Fruit fly (Drosophila melanogaster) whole organism, embryonic: ENCODE results near the gene nolo.
A peak's percentile ranks its signal among the peaks of the same experiment; 100 is the strongest.

Experiments used
- Bdp1 ChIP-seq: fragments of 200-800 bp; sonication (Bioruptor generic); optimal IDR thresholded peaks from 3 replicates; lab custom pipeline; 2016; ENCODE audit warnings: missing biosample characterization, missing genetic modification characterization
- CG10267 ChIP-seq: fragments of 200-800 bp; sonication (Bioruptor generic); optimal IDR thresholded peaks from 2 replicates; lab custom pipeline; 2018; ENCODE audit warnings: missing biosample characterization, mild to moderate bottlenecking, missing genetic modification characterization, moderate library complexity
- CG10543 ChIP-seq: fragments of 200-800 bp; sonication (Bioruptor generic); optimal IDR thresholded peaks from 3 replicates; lab custom pipeline; 2017; ENCODE audit warnings: missing biosample characterization, mild to moderate bottlenecking, missing genetic modification characterization, moderate library complexity
- CG12942 ChIP-seq: fragments of 200-800 bp; sonication (Bioruptor generic); optimal IDR thresholded peaks from 3 replicates; lab custom pipeline; 2016; ENCODE audit warnings: missing biosample characterization, missing genetic modification characterization
- CG14441 ChIP-seq: fragments of 200-800 bp; sonication (Bioruptor generic); IDR thresholded peaks from 2 replicates; pipeline ENCODE4 v1.3.6; 2022; ENCODE audit warnings: missing biosample characterization, missing genetic modification characterization
- CG17328 ChIP-seq: fragments of 200-800 bp; sonication (Bioruptor generic); IDR thresholded peaks from 2 replicates; pipeline ENCODE4 v1.3.6; 2022; ENCODE audit warnings: missing biosample characterization, missing genetic modification characterization
- CG2129 ChIP-seq: fragments of 200-800 bp; sonication (Bioruptor generic); IDR thresholded peaks from 2 replicates; pipeline ENCODE4 v1.3.6; 2022; ENCODE audit warnings: missing biosample characterization, missing genetic modification characterization; ENCODE audit not compliant: partially characterized antibody
- CG2199 ChIP-seq: fragments of 200-800 bp; sonication (Bioruptor generic); IDR thresholded peaks from 3 replicates; pipeline ENCODE4 v1.3.6; 2022; ENCODE audit warnings: missing biosample characterization, missing genetic modification characterization
- CG3847 ChIP-seq: fragments of 200-800 bp; sonication (Bioruptor generic); IDR thresholded peaks from 2 replicates; pipeline ENCODE4 v1.3.6; 2022; ENCODE audit warnings: missing biosample characterization, missing genetic modification characterization
- CG4820 ChIP-seq: fragments of 200-800 bp; sonication (Bioruptor generic); optimal IDR thresholded peaks from 3 replicates; lab custom pipeline; 2016; ENCODE audit warnings: missing biosample characterization, missing genetic modification characterization
- CG6175 ChIP-seq: fragments of 200-800 bp; sonication (Bioruptor generic); IDR thresholded peaks from 3 replicates; pipeline ENCODE4 v1.3.6; 2022; ENCODE audit warnings: missing biosample characterization, missing genetic modification characterization
- CG6765 ChIP-seq: fragments of 200-800 bp; sonication (Bioruptor generic); optimal IDR thresholded peaks from 3 replicates; lab custom pipeline; 2017; ENCODE audit warnings: missing biosample characterization, mild to moderate bottlenecking, missing genetic modification characterization
- CG7372 ChIP-seq: fragments of 200-800 bp; sonication (Bioruptor generic); IDR thresholded peaks from 2 replicates; pipeline ENCODE4 v1.3.6; 2022; ENCODE audit warnings: missing biosample characterization, missing genetic modification characterization
- CG7987 ChIP-seq: fragments of 200-800 bp; sonication (Bioruptor generic); optimal IDR thresholded peaks from 2 replicates; lab custom pipeline; 2018; ENCODE audit warnings: missing biosample characterization, mild to moderate bottlenecking, missing genetic modification characterization, moderate library complexity
- CG8281 ChIP-seq: fragments of 200-800 bp; sonication (Bioruptor generic); optimal IDR thresholded peaks from 2 replicates; lab custom pipeline; 2018; ENCODE audit warnings: missing biosample characterization, mild to moderate bottlenecking, missing genetic modification characterization, moderate library complexity
- CG9215 ChIP-seq: fragments of 200-800 bp; sonication (Bioruptor generic); IDR thresholded peaks from 2 replicates; pipeline ENCODE4 v1.3.6; 2022; ENCODE audit warnings: missing biosample characterization, missing genetic modification characterization
- CG9727 ChIP-seq: fragments of 200-800 bp; sonication (Bioruptor generic); optimal IDR thresholded peaks from 3 replicates; lab custom pipeline; 2017; ENCODE audit warnings: missing biosample characterization, mild to moderate bottlenecking, missing genetic modification characterization
- Dbx ChIP-seq: fragments of 200-800 bp; sonication (Bioruptor generic); IDR thresholded peaks from 3 replicates; pipeline ENCODE4 v1.3.6; 2022; ENCODE audit warnings: missing biosample characterization, missing genetic modification characterization
- ERR ChIP-seq: fragments of 200-800 bp; sonication (Bioruptor generic); optimal IDR thresholded peaks from 2 replicates; lab custom pipeline; 2016; ENCODE audit warnings: missing biosample characterization, missing genetic modification characterization
- H2.0 ChIP-seq: fragments of 200-800 bp; sonication (Bioruptor generic); IDR thresholded peaks from 2 replicates; pipeline ENCODE4 v1.3.6; 2022; ENCODE audit warnings: missing biosample characterization, missing genetic modification characterization
- HmgD ChIP-seq: fragments of 200-800 bp; sonication (Bioruptor generic); optimal IDR thresholded peaks from 3 replicates; lab custom pipeline; 2016; ENCODE audit warnings: missing biosample characterization, missing genetic modification characterization
- Max ChIP-seq: fragments of 200-800 bp; sonication (Bioruptor generic); optimal IDR thresholded peaks from 2 replicates; lab custom pipeline; 2016; ENCODE audit warnings: missing biosample characterization, mild to moderate bottlenecking, missing genetic modification characterization
- Nf-YA ChIP-seq: fragments of 200-800 bp; sonication (Bioruptor generic); IDR thresholded peaks from 2 replicates; pipeline ENCODE4 v1.3.6; 2022; ENCODE audit warnings: missing biosample characterization, missing genetic modification characterization
- Optix ChIP-seq: fragments of 200-800 bp; sonication (Bioruptor generic); IDR thresholded peaks from 3 replicates; pipeline ENCODE4 v1.3.6; 2022; ENCODE audit warnings: missing biosample characterization, missing genetic modification characterization
- Vsx1 ChIP-seq: fragments of 200-800 bp; sonication (Bioruptor generic); optimal IDR thresholded peaks from 2 replicates; lab custom pipeline; 2017; ENCODE audit warnings: missing biosample characterization, mild to moderate bottlenecking, missing genetic modification characterization, missing genetic modification reagents
- ab ChIP-seq: fragments of 200-800 bp; sonication (Bioruptor generic); optimal IDR thresholded peaks from 2 replicates; lab custom pipeline; 2016; ENCODE audit warnings: missing biosample characterization, missing genetic modification characterization
- bowl ChIP-seq: fragments of 200-800 bp; sonication (Bioruptor generic); IDR thresholded peaks from 2 replicates; pipeline ENCODE4 v1.3.6; 2022; ENCODE audit warnings: missing biosample characterization, missing genetic modification characterization
- chm ChIP-seq: fragments of 200-800 bp; sonication (Bioruptor generic); IDR thresholded peaks from 2 replicates; pipeline ENCODE4 v1.3.6; 2022; ENCODE audit warnings: missing biosample characterization, missing genetic modification characterization
- corto ChIP-seq: fragments of 200-800 bp; sonication (Bioruptor generic); optimal IDR thresholded peaks from 2 replicates; lab custom pipeline; 2016; ENCODE audit warnings: missing biosample characterization, mild to moderate bottlenecking, missing genetic modification characterization, moderate library complexity
- en ChIP-seq: fragments of 200-800 bp; sonication (Bioruptor generic); optimal IDR thresholded peaks from 2 replicates; lab custom pipeline; 2016; ENCODE audit warnings: missing biosample characterization, missing genetic modification characterization
- exex ChIP-seq: fragments of 200-800 bp; sonication (Bioruptor generic); optimal IDR thresholded peaks from 4 replicates; lab custom pipeline; 2018; ENCODE audit warnings: missing biosample characterization, mild to moderate bottlenecking, missing genetic modification characterization, moderate library complexity
- fd3F ChIP-seq: fragments of 200-800 bp; sonication (Bioruptor generic); optimal IDR thresholded peaks from 2 replicates; lab custom pipeline; 2018; ENCODE audit warnings: missing biosample characterization, mild to moderate bottlenecking, missing genetic modification characterization, moderate library complexity
- grau ChIP-seq: fragments of 200-800 bp; optimal IDR thresholded peaks from 3 replicates; lab custom pipeline; 2019; ENCODE audit warnings: missing biosample characterization, mild to moderate bottlenecking, missing genetic modification characterization, moderate library complexity
- her ChIP-seq: fragments of 200-800 bp; sonication (Bioruptor generic); optimal IDR thresholded peaks from 2 replicates; lab custom pipeline; 2016; ENCODE audit warnings: missing biosample characterization, missing genetic modification characterization
- insv ChIP-seq, 2 experiments: fragments of 200-800 bp; sonication (Bioruptor generic); optimal IDR thresholded peaks; 3 replicates each; lab custom pipeline; 2016 to 2018; ENCODE audit warnings: missing biosample characterization in 2 of 2, missing genetic modification characterization in 2 of 2
- inv ChIP-seq: fragments of 200-800 bp; sonication (Bioruptor generic); IDR thresholded peaks from 2 replicates; pipeline ENCODE4 v1.3.6; 2022; ENCODE audit warnings: missing biosample characterization, missing genetic modification characterization; ENCODE audit not compliant: partially characterized antibody
- lilli ChIP-seq: fragments of 200-800 bp; sonication (Bioruptor generic); optimal IDR thresholded peaks from 3 replicates; lab custom pipeline; 2016; ENCODE audit warnings: missing biosample characterization, missing genetic modification characterization
- lov ChIP-seq, 2 experiments: fragments of 200-800 bp in 1 of 2; fragments of >200 bp in 1 of 2; sonication (Bioruptor generic) in 1 of 2; IDR thresholded peaks in 1 of 2; optimal IDR thresholded peaks in 1 of 2; 2 replicates in 1 of 2; 3 replicates in 1 of 2; pipeline versions ENCODE4 v1.3.6 to Lab custom; 2017 to 2022; ENCODE audit warnings: missing biosample characterization in 1 of 2, missing genetic modification characterization in 1 of 2
- peb ChIP-seq: fragments of 200-800 bp; sonication (Bioruptor generic); IDR thresholded peaks from 2 replicates; pipeline ENCODE4 v1.3.6; 2022; ENCODE audit warnings: missing biosample characterization, missing genetic modification characterization
- repo ChIP-seq: fragments of 200-800 bp; sonication (Bioruptor generic); optimal IDR thresholded peaks from 2 replicates; lab custom pipeline; 2016; ENCODE audit warnings: missing biosample characterization, missing genetic modification characterization
- rib ChIP-seq: fragments of 200-800 bp; sonication (Bioruptor generic); IDR thresholded peaks from 2 replicates; pipeline ENCODE4 v1.3.6; 2022; ENCODE audit warnings: missing biosample characterization, missing genetic modification characterization
- seq ChIP-seq: fragments of 200-800 bp; sonication (Bioruptor generic); IDR thresholded peaks from 2 replicates; pipeline ENCODE4 v1.3.6; 2022; ENCODE audit warnings: missing biosample characterization, missing genetic modification characterization
- sima ChIP-seq: fragments of 200-800 bp; sonication (Bioruptor generic); optimal IDR thresholded peaks from 2 replicates; lab custom pipeline; 2016; ENCODE audit warnings: missing biosample characterization, missing genetic modification characterization
- sisA ChIP-seq: fragments of 200-800 bp; sonication (Bioruptor generic); IDR thresholded peaks from 2 replicates; pipeline ENCODE4 v1.3.6; 2022; ENCODE audit warnings: missing biosample characterization, missing genetic modification characterization
- sna ChIP-seq: fragments of 200-800 bp; sonication (Bioruptor generic); IDR thresholded peaks from 2 replicates; pipeline ENCODE4 v1.3.6; 2022; ENCODE audit warnings: missing biosample characterization, missing genetic modification characterization; ENCODE audit not compliant: partially characterized antibody
- ssp ChIP-seq: fragments of 200-800 bp; sonication (Bioruptor generic); IDR thresholded peaks from 2 replicates; pipeline ENCODE4 v1.3.6; 2022; ENCODE audit warnings: missing biosample characterization, missing genetic modification characterization
- wdn ChIP-seq: fragments of 200-800 bp; sonication (Bioruptor generic); IDR thresholded peaks from 2 replicates; pipeline ENCODE4 v1.3.6; 2022; ENCODE audit warnings: missing biosample characterization, missing genetic modification characterization
- zen ChIP-seq: fragments of 200-800 bp; sonication (Bioruptor generic); optimal IDR thresholded peaks from 3 replicates; lab custom pipeline; 2018; ENCODE audit warnings: missing biosample characterization, mild to moderate bottlenecking, missing genetic modification characterization, moderate library complexity

Gene nolo

DNA sequence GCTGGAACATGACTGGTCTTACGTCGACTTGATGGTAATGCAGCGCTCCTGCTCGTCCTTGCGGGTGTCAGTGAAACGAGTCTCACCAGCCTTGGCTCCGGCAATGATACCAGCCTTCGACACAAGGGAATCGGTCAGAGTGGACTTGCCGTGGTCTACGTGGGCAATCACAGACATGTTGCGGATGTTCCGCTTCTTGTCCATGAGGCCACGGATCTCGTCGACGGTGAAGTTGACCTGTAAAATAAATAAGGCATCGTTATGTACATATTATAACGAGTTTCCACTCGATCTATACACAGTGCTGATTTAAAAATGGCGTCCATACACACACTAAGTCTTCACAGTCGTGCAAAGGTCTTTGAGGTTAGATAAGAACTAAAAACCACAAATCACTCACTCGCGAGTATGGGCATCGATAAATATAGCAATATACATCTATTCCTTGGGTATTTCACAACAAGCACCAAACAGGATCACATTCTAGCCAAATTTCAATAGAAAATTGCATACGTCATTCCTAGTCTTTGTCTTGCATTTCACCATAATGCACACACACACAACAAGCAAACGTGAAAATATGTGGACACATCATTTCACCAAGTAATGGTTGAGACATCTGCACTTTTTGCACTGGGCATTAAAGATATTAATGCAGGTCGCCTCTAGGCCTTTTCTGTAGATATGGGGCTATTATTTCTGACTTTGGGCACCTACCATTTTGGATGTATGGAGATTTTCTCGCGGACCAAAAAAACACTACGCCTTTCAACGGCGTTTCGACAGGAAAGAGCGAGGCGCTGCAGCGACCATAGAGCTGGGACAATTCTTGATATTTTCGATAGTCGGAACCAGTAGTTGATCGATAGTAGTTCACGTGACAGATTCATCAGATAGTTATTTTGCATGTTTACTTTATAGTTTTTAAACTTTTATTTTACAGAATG is 2.3 kb upstream of the nolo start, which contains the start of gene eEF2 (continued):
- peak; percentile 93 for TF ChIP-seq sna
- TF ChIP-seq CG12942 (GFP tag; lab: Kevin White, UChicago) = peak; percentile 47
- TF ChIP-seq ssp = no peak
- peak; percentile 25 for TF ChIP-seq CG4820 (GFP tag; lab: Kevin White, UChicago)
- peak; percentile 72 for TF ChIP-seq repo (GFP tag; lab: Kevin White, UChicago)
- peak; percentile 78 for TF ChIP-seq grau (tag; lab: Kevin White, UChicago)
- peak; percentile 43 for TF ChIP-seq CG9727 (GFP tag; lab: Kevin White, UChicago)
- peak; percentile 84 for TF ChIP-seq CG2129
- TF ChIP-seq fd3F = peak; percentile 72
- TF ChIP-seq CG14441 (GFP tag; lab: Robert Waterston, UW) = no peak; the same call in 1 of the 2 replicates
- no peak for TF ChIP-seq ab
- TF ChIP-seq corto = no peak
- TF ChIP-seq chm (GFP tag; lab: Robert Waterston, UW) = peak; percentile 95
- TF ChIP-seq exex (tag; lab: Kevin White, UChicago) = peak; percentile 58
- TF ChIP-seq wdn (GFP tag; lab: Robert Waterston, UW) = peak; percentile 70; the same call in 1 of the 2 replicates
- TF ChIP-seq ERR (GFP tag; lab: Kevin White, UChicago) = peak; percentile 53
- TF ChIP-seq lov (optimal IDR thresholded peaks at IDR 0.05; lab: Kevin White, UChicago) = no peak
- peak; percentile 89; the same call in 2 of the 3 replicates for TF ChIP-seq lov (GFP tag; IDR thresholded peaks at IDR 0.05; lab: Robert Waterston, UW)
- TF ChIP-seq CG2199 (GFP tag; lab: Robert Waterston, UW) = peak; percentile 94; the same call in 2 of the 3 replicates
- TF ChIP-seq CG7987 (GFP tag; lab: Kevin White, UChicago) = peak; percentile 94
- TF ChIP-seq peb = peak; percentile 56; the same call in 1 of the 2 replicates
- TF ChIP-seq seq (GFP tag; lab: Robert Waterston, UW) = peak; percentile 68
- peak; percentile 70 for TF ChIP-seq CG10267 (tag; lab: Kevin White, UChicago)
- peak; percentile 50 for TF ChIP-seq Bdp1
- peak; percentile 40; the same call in 1 of the 2 replicates for TF ChIP-seq bowl
- peak; percentile 95 for TF ChIP-seq CG10543 (GFP tag; lab: Kevin White, UChicago)
- TF ChIP-seq H2.0 = no peak; the same call in 1 of the 2 replicates
- TF ChIP-seq CG9215 (GFP tag; lab: Robert Waterston, UW) = no peak; the same call in 1 of the 2 replicates
- TF ChIP-seq, all 482 proteins: peak for 378

dm6 chr2L:21683053-21683767 is 696 bp upstream of the nolo start:
- TF ChIP-seq rib (GFP tag; lab: Robert Waterston, UW) (no peak), lilli (GFP tag; lab: Kevin White, UChicago) (no peak), sisA (no peak), CG6765 (GFP tag; lab: Kevin White, UChicago) (no peak), HmgD (GFP tag; lab: Kevin White, UChicago) (no peak), insv (GFP tag; optimal IDR thresholded peaks at IDR 0.05; lab: Kevin White, UChicago) (peak in 1 of 2 experiments; percentile 47), Dbx (GFP tag; lab: Robert Waterston, UW) (no peak), inv (GFP tag; lab: Robert Waterston, UW) (no peak), zen (tag; lab: Kevin White, UChicago) (no peak), CG6175 (GFP tag; lab: Robert Waterston, UW) (no peak), Nf-YA (no peak), her (GFP tag; lab: Kevin White, UChicago) (no peak), CG8281 (no peak), CG17328 (GFP tag; lab: Robert Waterston, UW) (no peak), CG7372 (GFP tag; lab: Robert Waterston, UW) (no peak), sima (GFP tag; lab: Kevin White, UChicago) (no peak), Optix (GFP tag; lab: Robert Waterston, UW) (no peak), Vsx1 (GFP tag; lab: Kevin White, UChicago) (no peak), CG14441 (GFP tag; lab: Robert Waterston, UW) (no peak), en (GFP tag; lab: Kevin White, UChicago) (no peak), CG3847 (no peak), Max (GFP tag; lab: Kevin White, UChicago) (no peak)
